Worm (Caenorhabditis elegans) whole organism, L1 larva: Measurements from ENCODE around the gene npr-43.

Source experiments
- C04F5.9 ChIP-seq: sonication (generic microtip); optimal IDR thresholded peaks from 2 replicates; lab custom pipeline; 2016; ENCODE audit warnings: missing genetic modification characterization, missing compliant biosample characterization
- C16A3.4 ChIP-seq: fragments of 150-350 bp; optimal IDR thresholded peaks from 2 replicates; lab custom pipeline; 2014; ENCODE audit warnings: missing biosample characterization, missing genetic modification characterization
- C34B4.2 ChIP-seq: sonication (generic microtip); optimal IDR thresholded peaks from 2 replicates; lab custom pipeline; 2017; ENCODE audit warnings: mild to moderate bottlenecking, missing genetic modification characterization, missing compliant biosample characterization
- F16B12.6 ChIP-seq: fragments of 150-350 bp; optimal IDR thresholded peaks from 2 replicates; lab custom pipeline; 2014; ENCODE audit warnings: missing biosample characterization, missing genetic modification characterization
- Y116A8C.19 ChIP-seq: sonication (generic microtip); optimal IDR thresholded peaks from 2 replicates; lab custom pipeline; 2016; ENCODE audit warnings: missing compliant biosample characterization, missing genetic modification characterization, borderline replicate concordance
- aha-1 ChIP-seq: fragments of 150-350 bp; optimal IDR thresholded peaks from 2 replicates; lab custom pipeline; 2014; ENCODE audit warnings: missing biosample characterization, missing genetic modification characterization
- aly-2 ChIP-seq: fragments of 150-350 bp; optimal IDR thresholded peaks from 2 replicates; lab custom pipeline; 2014; ENCODE audit warnings: missing biosample characterization, missing genetic modification characterization
- blmp-1 ChIP-seq: fragments of 150-350 bp; optimal IDR thresholded peaks from 2 replicates; lab custom pipeline; 2014; ENCODE audit warnings: missing biosample characterization, missing genetic modification characterization
- ceh-63 ChIP-seq: fragments of 200-800 bp; sonication (Bioruptor generic); optimal IDR thresholded peaks from 2 replicates; lab custom pipeline; 2018; ENCODE audit warnings: mild to moderate bottlenecking, missing genetic modification characterization, missing compliant biosample characterization
- ceh-88 ChIP-seq: fragments of 200-800 bp; sonication (Bioruptor generic); IDR thresholded peaks from 2 replicates; pipeline ENCODE4 v1.3.6; 2022; ENCODE audit warnings: missing genetic modification characterization, missing compliant biosample characterization
- ceh-90 ChIP-seq: sonication (generic microtip); optimal IDR thresholded peaks from 2 replicates; lab custom pipeline; 2016; ENCODE audit warnings: missing genetic modification characterization, missing compliant biosample characterization
- dpl-1 ChIP-seq, 3 experiments: fragments of 150-350 bp in 2 of 3; sonication (generic microtip) in 1 of 3; optimal IDR thresholded peaks; 2 replicates each; lab custom pipeline; 2014 to 2017; ENCODE audit warnings: missing biosample characterization in 3 of 3, missing genetic modification characterization in 3 of 3, missing genetic modification reagents in 3 of 3
- dsc-1 ChIP-seq: sonication (generic microtip); optimal IDR thresholded peaks from 2 replicates; lab custom pipeline; 2016; ENCODE audit warnings: mild to moderate bottlenecking, missing genetic modification characterization, missing compliant biosample characterization
- efl-1 ChIP-seq, 4 experiments: fragments of 150-350 bp; optimal IDR thresholded peaks in 3 of 4; peaks in 1 of 4; 1 replicate in 1 of 4; 2 replicates in 3 of 4; lab custom pipeline; 2014; ENCODE audit warnings: missing biosample characterization in 2 of 4, missing genetic modification characterization in 2 of 4, missing genetic modification reagents in 2 of 4
- elt-3 ChIP-seq, 6 experiments: fragments of 150-350 bp in 1 of 6; sonication (generic microtip); optimal IDR thresholded peaks; 2 replicates each; lab custom pipeline; 2017 to 2018; ENCODE audit warnings: missing biosample characterization in 6 of 6, missing genetic modification characterization in 6 of 6, inconsistent platforms in 1 of 6
- fkh-10 ChIP-seq: sonication (generic microtip); optimal IDR thresholded peaks from 2 replicates; lab custom pipeline; 2017; ENCODE audit warnings: missing biosample characterization, missing genetic modification reagents, missing genetic modification characterization
- fkh-4 ChIP-seq: sonication (generic microtip); optimal IDR thresholded peaks from 2 replicates; lab custom pipeline; 2016; ENCODE audit warnings: missing compliant biosample characterization, missing genetic modification characterization, borderline replicate concordance
- grh-1 ChIP-seq: fragments of 200-800 bp; sonication (Bioruptor generic); IDR thresholded peaks from 2 replicates; pipeline ENCODE4 v1.3.6; 2022; ENCODE audit warnings: missing genetic modification reagents, missing genetic modification characterization, missing compliant biosample characterization
- hlh-17 ChIP-seq: fragments of 200-800 bp; sonication (Bioruptor generic); optimal IDR thresholded peaks from 2 replicates; lab custom pipeline; 2018; ENCODE audit warnings: missing genetic modification characterization, mild to moderate bottlenecking, missing compliant biosample characterization, moderate library complexity, borderline replicate concordance
- hlh-4 ChIP-seq: sonication (generic microtip); optimal IDR thresholded peaks from 2 replicates; lab custom pipeline; 2016; ENCODE audit warnings: mild to moderate bottlenecking, missing genetic modification characterization, missing compliant biosample characterization
- hpl-2 ChIP-seq: fragments of 150-350 bp; optimal IDR thresholded peaks from 2 replicates; lab custom pipeline; 2014; ENCODE audit warnings: missing biosample characterization, missing genetic modification reagents, missing genetic modification characterization
- irx-1 ChIP-seq: sonication (generic microtip); optimal IDR thresholded peaks from 2 replicates; lab custom pipeline; 2016; ENCODE audit warnings: missing genetic modification characterization, missing compliant biosample characterization
- isw-1 ChIP-seq: fragments of 200-800 bp; sonication (Bioruptor generic); IDR thresholded peaks from 2 replicates; pipeline ENCODE4 v1.3.6; 2022; ENCODE audit warnings: missing genetic modification characterization, missing compliant biosample characterization
- lin-15B ChIP-seq: fragments of 150-350 bp; sonication (generic microtip); optimal IDR thresholded peaks from 3 replicates; lab custom pipeline; 2014; ENCODE audit warnings: missing biosample characterization, missing genetic modification characterization
- lin-39 ChIP-seq: fragments of 150-350 bp; optimal IDR thresholded peaks from 2 replicates; lab custom pipeline; 2014; ENCODE audit warnings: missing biosample characterization, missing genetic modification reagents, missing genetic modification characterization
- lir-3 ChIP-seq: sonication (generic microtip); optimal IDR thresholded peaks from 2 replicates; lab custom pipeline; 2016; ENCODE audit warnings: mild to moderate bottlenecking, missing genetic modification characterization, moderate library complexity, missing compliant biosample characterization; ENCODE audit not compliant: poor library complexity
- lsy-2 ChIP-seq, 2 experiments: fragments of 150-350 bp; optimal IDR thresholded peaks; 2 replicates each; lab custom pipeline; 2014; ENCODE audit warnings: missing biosample characterization in 2 of 2, missing genetic modification characterization in 2 of 2
- mab-9 ChIP-seq: fragments of 200-800 bp; sonication (Bioruptor generic); IDR thresholded peaks from 2 replicates; pipeline ENCODE4 v1.3.6; 2022; ENCODE audit warnings: missing genetic modification reagents, missing genetic modification characterization, missing compliant biosample characterization
- nhr-11 ChIP-seq: fragments of 150-350 bp; optimal IDR thresholded peaks from 2 replicates; lab custom pipeline; 2014; ENCODE audit warnings: missing biosample characterization, missing genetic modification characterization
- nhr-12 ChIP-seq: sonication (generic microtip); optimal IDR thresholded peaks from 2 replicates; lab custom pipeline; 2017; ENCODE audit warnings: missing biosample characterization, missing genetic modification characterization
- nhr-19 ChIP-seq: fragments of 200-800 bp; sonication (Bioruptor generic); conservative IDR thresholded peaks from 2 replicates; pipeline ENCODE4 v1.3.6; 2022; ENCODE audit warnings: missing genetic modification characterization, missing compliant biosample characterization
- nhr-20 ChIP-seq: sonication (generic microtip); optimal IDR thresholded peaks from 2 replicates; lab custom pipeline; 2016; ENCODE audit warnings: mild to moderate bottlenecking, missing genetic modification characterization, missing compliant biosample characterization
- nhr-47 ChIP-seq: sonication (generic microtip); optimal IDR thresholded peaks from 2 replicates; lab custom pipeline; 2016; ENCODE audit warnings: mild to moderate bottlenecking, missing genetic modification characterization, moderate library complexity, missing compliant biosample characterization
- nhr-76 ChIP-seq: sonication (generic microtip); optimal IDR thresholded peaks from 2 replicates; lab custom pipeline; 2017; ENCODE audit warnings: missing biosample characterization, missing genetic modification characterization
- nhr-84 ChIP-seq: sonication (generic microtip); optimal IDR thresholded peaks from 2 replicates; lab custom pipeline; 2017; ENCODE audit warnings: missing biosample characterization, missing genetic modification characterization
- nhr-85 ChIP-seq: sonication (generic microtip); peaks from one replicate; lab custom pipeline; 2016; ENCODE audit warnings: missing genetic modification characterization, inconsistent platforms, missing compliant biosample characterization
- nhr-90 ChIP-seq: sonication (generic microtip); optimal IDR thresholded peaks from 2 replicates; lab custom pipeline; 2016; ENCODE audit warnings: mild to moderate bottlenecking, missing genetic modification characterization, missing compliant biosample characterization; ENCODE audit not compliant: poor library complexity
- pax-3 ChIP-seq: fragments of 200-800 bp; sonication (Bioruptor generic); optimal IDR thresholded peaks from 2 replicates; lab custom pipeline; 2018; ENCODE audit warnings: mild to moderate bottlenecking, missing genetic modification characterization, moderate library complexity, missing compliant biosample characterization
- pqm-1 ChIP-seq: sonication (generic microtip); optimal IDR thresholded peaks from 3 replicates; lab custom pipeline; 2017; ENCODE audit warnings: missing biosample characterization, missing genetic modification characterization
- rnt-1 ChIP-seq: sonication (generic microtip); optimal IDR thresholded peaks from 2 replicates; lab custom pipeline; 2016; ENCODE audit warnings: mild to moderate bottlenecking, missing genetic modification characterization, moderate library complexity, missing compliant biosample characterization
- snpc-4 ChIP-seq: fragments of 150-350 bp; optimal IDR thresholded peaks from 2 replicates; lab custom pipeline; 2014; ENCODE audit warnings: missing biosample characterization, missing genetic modification characterization
- sox-4 ChIP-seq: sonication (generic microtip); optimal IDR thresholded peaks from 2 replicates; lab custom pipeline; 2016; ENCODE audit warnings: missing genetic modification characterization, missing compliant biosample characterization
- sptf-1 ChIP-seq: fragments of 150-350 bp; optimal IDR thresholded peaks from 2 replicates; lab custom pipeline; 2014; ENCODE audit warnings: missing biosample characterization, missing genetic modification characterization
- sup-37 ChIP-seq: fragments of 200-800 bp; sonication (Bioruptor generic); optimal IDR thresholded peaks from 2 replicates; lab custom pipeline; 2018; ENCODE audit warnings: mild to moderate bottlenecking, missing genetic modification characterization, missing compliant biosample characterization
- swsn-7 ChIP-seq: sonication (generic microtip); optimal IDR thresholded peaks from 2 replicates; lab custom pipeline; 2016; ENCODE audit warnings: missing genetic modification characterization, missing compliant biosample characterization
- tbx-2 ChIP-seq: sonication (generic microtip); optimal IDR thresholded peaks from 2 replicates; lab custom pipeline; 2016; ENCODE audit warnings: missing genetic modification characterization, missing compliant biosample characterization
- unc-130 ChIP-seq: fragments of 150-350 bp; optimal IDR thresholded peaks from 2 replicates; lab custom pipeline; 2017; ENCODE audit warnings: missing biosample characterization, missing genetic modification characterization, inconsistent platforms
- unc-30 ChIP-seq: sonication (generic microtip); optimal IDR thresholded peaks from 2 replicates; lab custom pipeline; 2017; ENCODE audit warnings: missing biosample characterization, missing genetic modification characterization
- unc-98 ChIP-seq: fragments of 200-800 bp; sonication (Bioruptor generic); IDR thresholded peaks from 2 replicates; pipeline ENCODE4 v1.3.6; 2022; ENCODE audit warnings: missing genetic modification characterization, missing compliant biosample characterization
- vab-15 ChIP-seq: sonication (generic microtip); optimal IDR thresholded peaks from 2 replicates; lab custom pipeline; 2017; ENCODE audit warnings: missing genotype, mild to moderate bottlenecking, missing genetic modification characterization, missing compliant biosample characterization
- xbp-1 ChIP-seq: sonication (generic microtip); optimal IDR thresholded peaks from 2 replicates; lab custom pipeline; 2016; ENCODE audit warnings: missing genetic modification characterization, missing compliant biosample characterization
- zag-1 ChIP-seq: fragments of 150-350 bp; optimal IDR thresholded peaks from 2 replicates; lab custom pipeline; 2014; ENCODE audit warnings: missing biosample characterization, missing genetic modification characterization
- ztf-11 ChIP-seq, 2 experiments: sonication (generic microtip); optimal IDR thresholded peaks; 2 replicates each; lab custom pipeline; 2016 to 2017; ENCODE audit warnings: missing genetic modification characterization in 2 of 2, missing biosample characterization in 1 of 2, missing compliant biosample characterization in 1 of 2

npr-43 gene

ce11 chrV:14424958-14425492 is 46.1 kb upstream of the npr-43 start, which contains the start of gene rrsr-1:
Gene rrsr-1, minus strand, starts transcription at chrV:14425008.
- TF ChIP-seq swsn-7 (tag; lab: Kevin White, UChicago), result peak; percentile 64
- peak; percentile 15 for TF ChIP-seq sox-4 (tag; lab: Kevin White, UChicago)
- no peak for TF ChIP-seq ceh-63 (GFP tag; lab: Kevin White, UChicago)
- peak; percentile 47 for TF ChIP-seq nhr-20
- TF ChIP-seq sptf-1 (tag; lab: Kevin White, UChicago), result no peak
- no peak for TF ChIP-seq lin-15B (tag; lab: Kevin White, UChicago)
- no peak for TF ChIP-seq mab-9 (GFP tag; lab: Robert Waterston, UW)
- TF ChIP-seq dpl-1 (GFP tag; optimal IDR thresholded peaks at IDR 0.05; lab: Kevin White, UChicago), result peak; percentile 35 to 47 (median 41)
- TF ChIP-seq nhr-11 (tag; lab: Kevin White, UChicago), result peak; percentile 2
- peak; percentile 15 for TF ChIP-seq lir-3 (tag; lab: Kevin White, UChicago)
- TF ChIP-seq C34B4.2 (tag; lab: Kevin White, UChicago), result no peak
- peak; percentile 36 for TF ChIP-seq dsc-1
- TF ChIP-seq hlh-4 (tag; lab: Kevin White, UChicago), result no peak
- TF ChIP-seq grh-1 (GFP tag; lab: Robert Waterston, UW), result no peak
- no peak for TF ChIP-seq sup-37 (GFP tag; lab: Kevin White, UChicago)
- no peak for TF ChIP-seq elt-3 (tag; optimal IDR thresholded peaks at IDR 0.05; lab: Kevin White, UChicago)
- TF ChIP-seq nhr-47, result peak; percentile 68
- TF ChIP-seq C16A3.4 (tag; lab: Kevin White, UChicago), result peak; percentile 23
- TF ChIP-seq tbx-2 (tag; lab: Kevin White, UChicago), result peak; percentile 42
- no peak for TF ChIP-seq nhr-76 (tag; lab: Kevin White, UChicago)
- TF ChIP-seq fkh-10 (GFP tag; lab: Kevin White, UChicago), result no peak
- TF ChIP-seq rnt-1 (tag; lab: Kevin White, UChicago), result peak; percentile 78
- TF ChIP-seq lin-39 (tag; lab: Kevin White, UChicago), result peak; percentile 6
- TF ChIP-seq ztf-11 (tag; optimal IDR thresholded peaks at IDR 0.05; lab: Kevin White, UChicago), result peak in 1 of 2 experiments; percentile 6
- no peak for TF ChIP-seq ceh-88 (GFP tag; lab: Robert Waterston, UW)
- TF ChIP-seq unc-30, result no peak
- TF ChIP-seq C04F5.9, result no peak
- TF ChIP-seq nhr-85 (tag; lab: Kevin White, UChicago), result no peak
- TF ChIP-seq nhr-19 (GFP tag; lab: Robert Waterston, UW), result peak; percentile 42
- TF ChIP-seq blmp-1 (tag; lab: Kevin White, UChicago), result peak; percentile 21
- TF ChIP-seq pqm-1 (tag; lab: Kevin White, UChicago), result no peak
- peak; percentile 29 for TF ChIP-seq irx-1 (tag; lab: Kevin White, UChicago)
- no peak for TF ChIP-seq hlh-17 (GFP tag; lab: Kevin White, UChicago)
- no peak for TF ChIP-seq ceh-90 (tag; lab: Kevin White, UChicago)
- TF ChIP-seq F16B12.6, result no peak
- TF ChIP-seq hpl-2 (GFP tag; lab: Kevin White, UChicago), result no peak
- TF ChIP-seq Y116A8C.19 (tag; lab: Kevin White, UChicago), result no peak
- TF ChIP-seq xbp-1 (tag; lab: Kevin White, UChicago), result peak; percentile 49
- peak in 1 of 2 experiments; percentile 40 for TF ChIP-seq lsy-2 (tag; optimal IDR thresholded peaks at IDR 0.05; lab: Kevin White, UChicago)
- TF ChIP-seq nhr-12 (tag; lab: Kevin White, UChicago), result no peak
- TF ChIP-seq snpc-4, result peak; percentile 57
- TF ChIP-seq nhr-90 (tag; lab: Kevin White, UChicago), result peak; percentile 60
- no peak for TF ChIP-seq zag-1 (tag; lab: Kevin White, UChicago)
- no peak for TF ChIP-seq unc-98
- no peak for TF ChIP-seq vab-15 (tag; lab: Kevin White, UChicago)
- no peak for TF ChIP-seq nhr-84
- peak; percentile 3; the same call in 1 of the 2 replicates for TF ChIP-seq isw-1
- TF ChIP-seq pax-3 (tag; lab: Kevin White, UChicago), result peak; percentile 25
- peak; percentile 49 to 58 for TF ChIP-seq efl-1 (optimal IDR thresholded peaks at IDR 0.05; lab: Kevin White, UChicago)
- TF ChIP-seq efl-1 (GFP tag; optimal IDR thresholded peaks at IDR 0.05 in 1 of 2; lab: Kevin White, UChicago), result peak; percentile 32 to 96
- TF ChIP-seq aly-2, result no peak
- TF ChIP-seq aha-1 (tag; lab: Kevin White, UChicago), result no peak
- TF ChIP-seq fkh-4 (tag; lab: Kevin White, UChicago), result no peak
- peak; percentile 75 for TF ChIP-seq unc-130
